Worm (Caenorhabditis elegans) whole organism, early embryonic: Measurements from ENCODE around the gene F53C3.1.

Source experiments
- B0310.2 ChIP-seq: sonication (generic microtip); optimal IDR thresholded peaks from 2 replicates; lab custom pipeline; 2016; ENCODE audit warnings: mild to moderate bottlenecking, missing genetic modification characterization, missing compliant biosample characterization
- F13C5.2 ChIP-seq: sonication (generic microtip); optimal IDR thresholded peaks from 2 replicates; lab custom pipeline; 2017; ENCODE audit warnings: mild to moderate bottlenecking, missing genetic modification characterization, inconsistent platforms, missing compliant biosample characterization
- aly-1 ChIP-seq: sonication (generic microtip); optimal IDR thresholded peaks from 2 replicates; lab custom pipeline; 2016; ENCODE audit warnings: missing genetic modification characterization, missing compliant biosample characterization
- ama-1 ChIP-seq: fragments of 150-350 bp; optimal IDR thresholded peaks from 2 replicates; lab custom pipeline; 2014
- ceh-13 ChIP-seq: fragments of 200-800 bp; sonication (Bioruptor generic); optimal IDR thresholded peaks from 2 replicates; lab custom pipeline; 2018; ENCODE audit warnings: mild to moderate bottlenecking, missing genetic modification characterization, missing compliant biosample characterization
- ceh-36 ChIP-seq: sonication (generic microtip); optimal IDR thresholded peaks from 2 replicates; lab custom pipeline; 2016; ENCODE audit warnings: missing genetic modification characterization, inconsistent platforms, missing compliant biosample characterization
- ets-7 ChIP-seq: sonication (generic microtip); optimal IDR thresholded peaks from 2 replicates; lab custom pipeline; 2016; ENCODE audit warnings: missing genotype, missing genetic modification characterization, missing compliant biosample characterization
- flt-1 ChIP-seq: fragments of 200-800 bp; sonication (Bioruptor generic); IDR thresholded peaks from 2 replicates; pipeline ENCODE4 v1.3.6; 2022; ENCODE audit warnings: missing genetic modification characterization, missing compliant biosample characterization
- hmbx-1 ChIP-seq: sonication (generic microtip); optimal IDR thresholded peaks from 2 replicates; lab custom pipeline; 2016; ENCODE audit warnings: mild to moderate bottlenecking, missing genetic modification characterization, missing compliant biosample characterization
- hmg-4 ChIP-seq: fragments of 200-800 bp; sonication (Bioruptor generic); optimal IDR thresholded peaks from 2 replicates; lab custom pipeline; 2018; ENCODE audit warnings: mild to moderate bottlenecking, missing genetic modification characterization, missing compliant biosample characterization
- hnd-1 ChIP-seq: sonication (generic microtip); optimal IDR thresholded peaks from 2 replicates; lab custom pipeline; 2016; ENCODE audit warnings: missing genetic modification characterization, missing compliant biosample characterization
- pes-1 ChIP-seq: fragments of 200-800 bp; sonication (Bioruptor generic); IDR thresholded peaks from 2 replicates; pipeline ENCODE4 v1.3.6; 2022; ENCODE audit warnings: missing genetic modification reagents, missing genetic modification characterization, missing compliant biosample characterization
- scrt-1 ChIP-seq: fragments of 200-800 bp; sonication (Bioruptor generic); IDR thresholded peaks from 2 replicates; pipeline ENCODE4 v1.3.6; 2022; ENCODE audit warnings: missing genetic modification characterization, missing compliant biosample characterization
- sea-1 ChIP-seq: fragments of 200-800 bp; sonication (Bioruptor generic); conservative IDR thresholded peaks from 2 replicates; pipeline ENCODE4 v1.3.6; 2022; ENCODE audit warnings: missing genetic modification characterization, missing compliant biosample characterization
- tbx-11 ChIP-seq: fragments of 200-800 bp; sonication (Bioruptor generic); IDR thresholded peaks from 2 replicates; pipeline ENCODE4 v1.3.6; 2022; ENCODE audit warnings: missing genetic modification characterization, missing compliant biosample characterization
- tbx-37 ChIP-seq: fragments of 200-800 bp; sonication (Bioruptor generic); conservative IDR thresholded peaks from 2 replicates; pipeline ENCODE4 v1.3.6; 2022; ENCODE audit warnings: missing genetic modification reagents, missing genetic modification characterization, missing compliant biosample characterization
- tra-4 ChIP-seq: sonication (generic microtip); optimal IDR thresholded peaks from 2 replicates; lab custom pipeline; 2017; ENCODE audit warnings: missing genetic modification characterization, missing compliant biosample characterization

The F53C3.1 gene

ce11 chrII:3913673-3914072 lies 1.9 kb downstream of the F53C3.1 start:
- TF ChIP-seq B0310.2 (no peak), tbx-11 (GFP tag; lab: Robert Waterston, UW) (no peak), hmg-4 (GFP tag; lab: Kevin White, UChicago) (no peak), sea-1 (GFP tag; lab: Robert Waterston, UW) (no peak), ceh-36 (tag; lab: Kevin White, UChicago) (no peak)

ce11 chrII:3917985-3918633 lies 6.3 kb downstream of the F53C3.1 start:
- no peak for TF ChIP-seq sea-1 (GFP tag; lab: Robert Waterston, UW)
- TF ChIP-seq hmbx-1 (tag; lab: Kevin White, UChicago) = no peak
- no peak for TF ChIP-seq ama-1
- TF ChIP-seq tra-4 (tag; lab: Kevin White, UChicago) = no peak
- no peak for TF ChIP-seq ceh-13 (GFP tag; lab: Kevin White, UChicago)
- TF ChIP-seq tbx-11 (GFP tag; lab: Robert Waterston, UW) = no peak
- no peak for TF ChIP-seq aly-1 (tag; lab: Kevin White, UChicago)
- no peak for TF ChIP-seq ceh-36 (tag; lab: Kevin White, UChicago)
- TF ChIP-seq hmg-4 (GFP tag; lab: Kevin White, UChicago) = no peak
- no peak for TF ChIP-seq flt-1 (GFP tag; lab: Robert Waterston, UW)
- no peak for TF ChIP-seq ets-7
- no peak for TF ChIP-seq B0310.2
- TF ChIP-seq scrt-1 (GFP tag; lab: Robert Waterston, UW) = no peak
- no peak for TF ChIP-seq pes-1 (GFP tag; lab: Robert Waterston, UW)
- no peak for TF ChIP-seq tbx-37 (GFP tag; lab: Robert Waterston, UW)
- no peak for TF ChIP-seq hnd-1 (tag; lab: Kevin White, UChicago)
- TF ChIP-seq F13C5.2 (tag; lab: Kevin White, UChicago) = no peak

DNA sequence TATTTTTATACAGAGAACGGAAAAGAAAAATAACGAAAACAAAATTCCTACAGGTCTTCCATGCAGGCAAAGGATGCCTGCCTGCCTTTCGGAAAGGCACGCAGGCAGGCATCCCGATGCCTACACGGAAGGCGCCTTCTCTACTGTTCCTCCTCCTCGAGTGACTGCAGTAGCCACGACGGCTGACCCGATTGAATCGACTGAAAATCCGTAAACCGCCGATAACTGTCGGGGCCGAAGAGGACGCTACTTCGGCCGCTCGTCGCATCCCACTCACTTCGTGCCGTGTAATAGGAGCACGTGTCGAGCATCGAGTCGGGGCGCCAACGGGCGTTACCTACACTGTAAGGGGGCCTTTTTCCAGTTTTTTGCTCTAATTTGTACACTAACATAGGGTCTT lies 8.8 kb downstream of the F53C3.1 start:
- TF ChIP-seq sea-1 (GFP tag; lab: Robert Waterston, UW) (no peak), F13C5.2 (tag; lab: Kevin White, UChicago) (no peak), tra-4 (tag; lab: Kevin White, UChicago) (no peak), hnd-1 (tag; lab: Kevin White, UChicago) (no peak), pes-1 (GFP tag; lab: Robert Waterston, UW) (0 out of 2 replicates have a peak, but pooled peaks have one; percentile 8)

DNA sequence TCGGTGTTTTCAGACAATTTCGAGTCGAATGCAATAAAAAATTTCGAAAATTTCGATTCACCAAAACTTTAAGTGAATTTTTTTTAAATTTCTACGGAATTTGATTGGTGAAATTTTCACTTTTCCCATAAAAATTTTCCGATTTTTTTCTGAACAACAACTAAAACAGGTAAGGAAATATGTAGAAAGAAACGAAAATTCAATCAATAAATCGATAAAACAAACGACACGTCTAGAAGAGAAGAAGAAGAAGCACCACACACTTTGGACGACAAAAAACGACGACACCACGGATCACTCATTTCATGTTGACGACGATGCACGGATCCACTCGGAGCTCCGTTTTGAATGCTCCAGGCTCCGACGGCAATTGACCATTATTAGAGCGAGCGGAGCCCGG lies 10.9 kb downstream of the F53C3.1 start:
- TF ChIP-seq tbx-37 (GFP tag; lab: Robert Waterston, UW) (no peak), ets-7 (no peak), ceh-13 (GFP tag; lab: Kevin White, UChicago) (no peak), ama-1 (no peak), B0310.2 (no peak), ceh-36 (tag; lab: Kevin White, UChicago) (no peak), hmbx-1 (tag; lab: Kevin White, UChicago) (no peak), hnd-1 (tag; lab: Kevin White, UChicago) (no peak), pes-1 (GFP tag; lab: Robert Waterston, UW) (no peak), flt-1 (GFP tag; lab: Robert Waterston, UW) (no peak), hmg-4 (GFP tag; lab: Kevin White, UChicago) (no peak), scrt-1 (GFP tag; lab: Robert Waterston, UW) (no peak), aly-1 (tag; lab: Kevin White, UChicago) (no peak), tbx-11 (GFP tag; lab: Robert Waterston, UW) (no peak), sea-1 (GFP tag; lab: Robert Waterston, UW) (no peak), tra-4 (tag; lab: Kevin White, UChicago) (no peak)

DNA sequence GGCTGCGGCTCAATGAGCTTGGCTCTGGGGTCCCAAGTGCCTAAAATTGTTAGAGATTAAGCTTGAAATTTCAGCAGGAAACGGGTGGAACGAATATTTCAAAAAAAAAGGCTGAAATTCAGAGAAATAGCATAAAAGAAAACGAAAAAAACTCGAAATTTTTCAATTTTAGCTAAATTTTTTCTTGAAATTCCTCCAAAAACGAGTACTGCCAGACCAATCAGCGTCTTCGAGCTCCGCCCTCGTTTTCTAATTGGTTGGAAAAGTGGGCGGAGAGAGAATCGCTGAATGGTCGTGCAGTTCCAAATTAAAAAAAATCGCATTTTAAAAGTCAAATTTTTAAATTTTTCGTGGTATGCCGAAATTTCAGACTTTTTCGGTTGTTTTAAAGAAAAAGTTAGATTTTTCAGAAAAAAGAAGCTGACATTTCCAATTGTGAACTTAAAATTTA lies 16.2 kb downstream of the F53C3.1 start, which contains the start of gene plpp-1.1:
Gene plpp-1.1 (minus strand): TSS at position 51 of the 451 bp plus-strand sequence.
- no peak for TF ChIP-seq hmg-4 (GFP tag; lab: Kevin White, UChicago)
- TF ChIP-seq hnd-1 (tag; lab: Kevin White, UChicago) = no peak
- TF ChIP-seq hmbx-1 (tag; lab: Kevin White, UChicago) = no peak
- TF ChIP-seq sea-1 (GFP tag; lab: Robert Waterston, UW) = no peak
- TF ChIP-seq aly-1 (tag; lab: Kevin White, UChicago) = no peak
- TF ChIP-seq ceh-13 (GFP tag; lab: Kevin White, UChicago) = no peak
- no peak for TF ChIP-seq ets-7
- TF ChIP-seq ama-1 = no peak
- TF ChIP-seq F13C5.2 (tag; lab: Kevin White, UChicago) = no peak
- TF ChIP-seq tbx-11 (GFP tag; lab: Robert Waterston, UW) = no peak
- TF ChIP-seq B0310.2 = no peak
- TF ChIP-seq ceh-36 (tag; lab: Kevin White, UChicago) = no peak

- TF ChIP-seq flt-1 (GFP tag; lab: Robert Waterston, UW) (no peak), sea-1 (GFP tag; lab: Robert Waterston, UW) (no peak), aly-1 (tag; lab: Kevin White, UChicago) (no peak), ceh-36 (tag; lab: Kevin White, UChicago) (no peak), tbx-37 (GFP tag; lab: Robert Waterston, UW) (no peak), B0310.2 (no peak), ets-7 (no peak), F13C5.2 (tag; lab: Kevin White, UChicago) (no peak), hmg-4 (GFP tag; lab: Kevin White, UChicago) (no peak), pes-1 (GFP tag; lab: Robert Waterston, UW) (no peak), tbx-11 (GFP tag; lab: Robert Waterston, UW) (no peak)
Observed at ce11 chrII:3929446-3929845, 17.6 kb downstream of the F53C3.1 start.
